Fruit fly (Drosophila melanogaster): ENCODE measurements around the gene dsx-c73A.

- TF ChIP-seq CTCF (optimal IDR thresholded peaks at IDR 0.05) (no peak), CG8478 (optimal IDR thresholded peaks at IDR 0.05) (no peak)
Measured at dm6 chr3L:16384145-16384705, 67.5 kb downstream of the dsx-c73A start.

Data from S2 (cell line).